Fruit fly (Drosophila melanogaster) whole organism, wandering third instar larva: ENCODE data around the gene CG6788.
A peak's percentile ranks its signal among the peaks of the same experiment; 100 is the strongest.

Experiments
- Abd-B ChIP-seq: fragments of >200 bp; optimal IDR thresholded peaks from 2 replicates; lab custom pipeline; 2017; ENCODE audit warnings: missing biosample characterization, missing genetic modification characterization
- CG32264 ChIP-seq: fragments of 200-800 bp; sonication (Bioruptor generic); optimal IDR thresholded peaks from 2 replicates; lab custom pipeline; 2016; ENCODE audit warnings: missing biosample characterization, missing genetic modification characterization
- CG9705 ChIP-seq: fragments of 200-800 bp; sonication (Bioruptor generic); optimal IDR thresholded peaks from 2 replicates; lab custom pipeline; 2018; ENCODE audit warnings: missing biosample characterization, mild to moderate bottlenecking, missing genetic modification characterization
- CrebA ChIP-seq: fragments of 200-800 bp; sonication (Bioruptor generic); optimal IDR thresholded peaks from 2 replicates; lab custom pipeline; 2016; ENCODE audit warnings: missing biosample characterization, mild to moderate bottlenecking, missing genetic modification characterization, borderline replicate concordance
- Dfd ChIP-seq: fragments of >200 bp; optimal IDR thresholded peaks from 2 replicates; lab custom pipeline; 2017; ENCODE audit warnings: missing biosample characterization, missing genetic modification characterization
- Dif ChIP-seq: fragments of 200-275, 200-300 bp; sonication (Bioruptor generic); optimal IDR thresholded peaks from 2 replicates; lab custom pipeline; 2018; ENCODE audit warnings: missing biosample characterization, missing genetic modification characterization; ENCODE audit not compliant: partially characterized antibody
- GATAd ChIP-seq: sonication (Bioruptor generic); optimal IDR thresholded peaks from 2 replicates; lab custom pipeline; 2016; ENCODE audit warnings: missing biosample characterization, missing genetic modification characterization
- HLH106 ChIP-seq: fragments of 200-800 bp; optimal IDR thresholded peaks from 3 replicates; lab custom pipeline; 2019; ENCODE audit warnings: missing biosample characterization, mild to moderate bottlenecking, missing genetic modification characterization, moderate library complexity
- Hnf4 ChIP-seq: fragments of 200-800 bp; sonication (Bioruptor generic); optimal IDR thresholded peaks from 2 replicates; lab custom pipeline; 2016; ENCODE audit warnings: missing biosample characterization, mild to moderate bottlenecking, missing genetic modification characterization
- Hr78 ChIP-seq: fragments of >200 bp; optimal IDR thresholded peaks from 2 replicates; lab custom pipeline; 2017; ENCODE audit warnings: missing biosample characterization, missing genetic modification characterization
- Hr83 ChIP-seq: fragments of 200-300 bp; sonication (Bioruptor generic); optimal IDR thresholded peaks from 2 replicates; lab custom pipeline; 2016; ENCODE audit warnings: missing biosample characterization, mild to moderate bottlenecking, missing genetic modification characterization, moderate library complexity; ENCODE audit not compliant: poor library complexity, severe bottlenecking
- Jra ChIP-seq: sonication (Bioruptor generic); optimal IDR thresholded peaks from 2 replicates; lab custom pipeline; 2016; ENCODE audit warnings: missing biosample characterization, missing genetic modification characterization
- Mio ChIP-seq: sonication (Bioruptor generic); optimal IDR thresholded peaks from 2 replicates; lab custom pipeline; 2016; ENCODE audit warnings: missing biosample characterization, missing genetic modification characterization
- Myc ChIP-seq: fragments of >200 bp; optimal IDR thresholded peaks from 2 replicates; lab custom pipeline; 2017
- N ChIP-seq: fragments of >200 bp; optimal IDR thresholded peaks from 2 replicates; lab custom pipeline; 2018; ENCODE audit warnings: missing biosample characterization, missing external identifiers, missing genetic modification characterization
- OdsH ChIP-seq: fragments of 200-800 bp; sonication (Bioruptor generic); optimal IDR thresholded peaks from 2 replicates; lab custom pipeline; 2016; ENCODE audit warnings: missing biosample characterization, mild to moderate bottlenecking, missing genetic modification characterization
- Rel ChIP-seq, 2 experiments: fragments of 200-800 bp; sonication (Bioruptor generic) in 1 of 2; optimal IDR thresholded peaks; 2 replicates in 1 of 2; 3 replicates in 1 of 2; lab custom pipeline; 2016 to 2019; ENCODE audit warnings: mild to moderate bottlenecking in 2 of 2, missing biosample characterization in 2 of 2, missing genetic modification characterization in 2 of 2, moderate library complexity in 1 of 2
- Sp1 ChIP-seq: fragments of 200-800 bp; sonication (Bioruptor generic); optimal IDR thresholded peaks from 3 replicates; lab custom pipeline; 2019; ENCODE audit warnings: missing biosample characterization, mild to moderate bottlenecking, missing genetic modification characterization, moderate library complexity
- Vsx2 ChIP-seq: fragments of 200-300, 225-300 bp; sonication (Bioruptor generic); optimal IDR thresholded peaks from 2 replicates; lab custom pipeline; 2018; ENCODE audit warnings: missing biosample characterization, missing genetic modification characterization; ENCODE audit not compliant: partially characterized antibody
- br ChIP-seq: fragments of 200-800 bp; sonication (Bioruptor generic); optimal IDR thresholded peaks from 2 replicates; lab custom pipeline; 2016; ENCODE audit warnings: missing biosample characterization, missing genetic modification characterization
- brk ChIP-seq: fragments of 200-800 bp; sonication (Bioruptor generic); optimal IDR thresholded peaks from 2 replicates; lab custom pipeline; 2016; ENCODE audit warnings: missing biosample characterization, mild to moderate bottlenecking, missing genetic modification characterization
- dl ChIP-seq, 2 experiments: fragments of 175-275, 200-275 bp in 1 of 2; fragments of 200-275 bp in 1 of 2; sonication (Bioruptor generic); optimal IDR thresholded peaks; lab custom pipeline; 2018; ENCODE audit warnings: mild to moderate bottlenecking in 2 of 2, missing biosample characterization in 2 of 2, missing genetic modification characterization in 2 of 2, moderate library complexity in 2 of 2; ENCODE audit not compliant: partially characterized antibody in 2 of 2, insufficient read depth in 1 of 2
- dmrt93B ChIP-seq: fragments of 200-800 bp; sonication (Bioruptor generic); optimal IDR thresholded peaks from 2 replicates; lab custom pipeline; 2018; ENCODE audit warnings: missing biosample characterization, mild to moderate bottlenecking, missing genetic modification characterization
- dsf ChIP-seq: sonication (Bioruptor generic); optimal IDR thresholded peaks from 2 replicates; lab custom pipeline; 2016; ENCODE audit warnings: missing biosample characterization, missing genetic modification characterization, borderline replicate concordance
- ey ChIP-seq: fragments of 200-800 bp; sonication (Bioruptor generic); optimal IDR thresholded peaks from 2 replicates; lab custom pipeline; 2016; ENCODE audit warnings: missing biosample characterization, missing genetic modification characterization
- foxo ChIP-seq, 2 experiments: fragments of 200-800 bp; sonication (Bioruptor generic); optimal IDR thresholded peaks; 2 replicates in 1 of 2; 3 replicates in 1 of 2; lab custom pipeline; 2016 to 2017; ENCODE audit warnings: missing biosample characterization in 2 of 2, missing genetic modification characterization in 2 of 2
- fru ChIP-seq: fragments of 200-800 bp; sonication (Bioruptor generic); optimal IDR thresholded peaks from 3 replicates; lab custom pipeline; 2016; ENCODE audit warnings: missing biosample characterization, mild to moderate bottlenecking, missing genetic modification characterization
- h ChIP-seq: fragments of 200-800 bp; sonication (Bioruptor generic); optimal IDR thresholded peaks from 3 replicates; lab custom pipeline; 2016; ENCODE audit warnings: missing biosample characterization, mild to moderate bottlenecking, missing genetic modification characterization
- jim ChIP-seq: fragments of 175-275, 200-325 bp; sonication (Bioruptor generic); optimal IDR thresholded peaks from 2 replicates; lab custom pipeline; 2016; ENCODE audit warnings: missing biosample characterization, mild to moderate bottlenecking, missing genetic modification characterization
- lola ChIP-seq: fragments of >200 bp; optimal IDR thresholded peaks from 2 replicates; lab custom pipeline; 2017; ENCODE audit warnings: missing biosample characterization, missing genetic modification characterization
- pan ChIP-seq: fragments of >200 bp; optimal IDR thresholded peaks from 2 replicates; lab custom pipeline; 2017
- psq ChIP-seq: fragments of 200-800 bp; sonication (Bioruptor generic); optimal IDR thresholded peaks from 3 replicates; lab custom pipeline; 2017; ENCODE audit warnings: missing biosample characterization, mild to moderate bottlenecking, missing genetic modification characterization, moderate library complexity
- rgr ChIP-seq: fragments of 200-800 bp; sonication (Bioruptor generic); optimal IDR thresholded peaks from 3 replicates; lab custom pipeline; 2016; ENCODE audit warnings: missing biosample characterization, mild to moderate bottlenecking, missing genetic modification characterization
- sage ChIP-seq: fragments of 200-800 bp; sonication (Bioruptor generic); optimal IDR thresholded peaks from 2 replicates; lab custom pipeline; 2016; ENCODE audit warnings: missing biosample characterization, mild to moderate bottlenecking, missing genetic modification characterization
- sv ChIP-seq: fragments of 200-800 bp; sonication (Bioruptor generic); optimal IDR thresholded peaks from 3 replicates; lab custom pipeline; 2016; ENCODE audit warnings: missing biosample characterization, missing genetic modification characterization
- tai ChIP-seq: sonication (Bioruptor generic); optimal IDR thresholded peaks from 2 replicates; lab custom pipeline; 2016; ENCODE audit warnings: missing biosample characterization, missing genetic modification characterization
- usp ChIP-seq: fragments of >200 bp; optimal IDR thresholded peaks from 2 replicates; lab custom pipeline; 2017; ENCODE audit warnings: missing biosample characterization, missing genetic modification characterization
- woc ChIP-seq: sonication (Bioruptor generic); optimal IDR thresholded peaks from 2 replicates; lab custom pipeline; 2016; ENCODE audit warnings: missing biosample characterization, mild to moderate bottlenecking, missing genetic modification characterization

Gene CG6788

dm6 chrX:17878632-17879033, 9.3 kb upstream of the CG6788 start:
- TF ChIP-seq Dif, result peak; percentile 92
- no peak for TF ChIP-seq ey (GFP tag; lab: Kevin White, UChicago)
- TF ChIP-seq pan (lab: Kevin White, UChicago), result no peak
- TF ChIP-seq br (GFP tag; lab: Kevin White, UChicago), result no peak
- no peak for TF ChIP-seq GATAd (GFP tag; lab: Kevin White, UChicago)
- TF ChIP-seq CG9705 (GFP tag; lab: Kevin White, UChicago), result no peak
- no peak for TF ChIP-seq Mio (GFP tag; lab: Kevin White, UChicago)
- TF ChIP-seq usp, result no peak
- TF ChIP-seq rgr (GFP tag; lab: Kevin White, UChicago), result no peak
- no peak for TF ChIP-seq dmrt93B (GFP tag; lab: Kevin White, UChicago)
- no peak for TF ChIP-seq lola (GFP tag; lab: Kevin White, UChicago)
- peak; percentile 31 to 68 for TF ChIP-seq dl (GFP tag; optimal IDR thresholded peaks at IDR 0.05; lab: Kevin White, UChicago; ENCODE audit: insufficient read depth in 1 of 2, partially characterized antibody in 2 of 2)
- TF ChIP-seq woc (GFP tag; lab: Kevin White, UChicago), result no peak
- no peak for TF ChIP-seq OdsH
- no peak for TF ChIP-seq psq (GFP tag; lab: Kevin White, UChicago)
- no peak for TF ChIP-seq Jra (GFP tag; lab: Kevin White, UChicago)
- TF ChIP-seq HLH106 (tag; lab: Kevin White, UChicago), result no peak
- TF ChIP-seq Hr83 (GFP tag; lab: Kevin White, UChicago), result peak; percentile 68
- TF ChIP-seq brk, result peak; percentile 6
- TF ChIP-seq CG32264, result no peak
- TF ChIP-seq Abd-B (GFP tag; lab: Kevin White, UChicago), result no peak
- TF ChIP-seq Rel (GFP tag; optimal IDR thresholded peaks at IDR 0.05; lab: Kevin White, UChicago), result peak; percentile 26
- peak; percentile 43 for TF ChIP-seq Rel (tag; optimal IDR thresholded peaks at IDR 0.05; lab: Kevin White, UChicago)
- no peak for TF ChIP-seq Hr78 (GFP tag; lab: Kevin White, UChicago)
- TF ChIP-seq sv, result no peak
- TF ChIP-seq CrebA, result peak; percentile 79
- no peak for TF ChIP-seq Hnf4 (GFP tag; lab: Kevin White, UChicago)
- TF ChIP-seq tai (GFP tag; lab: Kevin White, UChicago), result no peak
- TF ChIP-seq sage, result peak; percentile 67
- peak; percentile 40 for TF ChIP-seq Vsx2 (GFP tag; lab: Kevin White, UChicago)
- TF ChIP-seq h, result peak; percentile 72
- peak; percentile 94 for TF ChIP-seq jim (GFP tag; lab: Kevin White, UChicago)
- peak; percentile 11 for TF ChIP-seq Sp1 (GFP tag; lab: Kevin White, UChicago)
- no peak for TF ChIP-seq N (GFP tag; lab: Kevin White, UChicago)
- no peak for TF ChIP-seq Dfd (GFP tag; lab: Kevin White, UChicago)
- no peak for TF ChIP-seq foxo (GFP tag; optimal IDR thresholded peaks at IDR 0.05; lab: Kevin White, UChicago)
- TF ChIP-seq dsf (GFP tag; lab: Kevin White, UChicago), result no peak
- TF ChIP-seq fru (GFP tag; lab: Kevin White, UChicago), result no peak
- no peak for TF ChIP-seq Myc (lab: Kevin White, UChicago)

dm6 chrX:17879211-17879897, 8.6 kb upstream of the CG6788 start:
- TF ChIP-seq Dfd (GFP tag; lab: Kevin White, UChicago), result no peak
- TF ChIP-seq Dif, result no peak
- no peak for TF ChIP-seq N (GFP tag; lab: Kevin White, UChicago)
- no peak for TF ChIP-seq Hr78 (GFP tag; lab: Kevin White, UChicago)
- TF ChIP-seq Myc (lab: Kevin White, UChicago), result no peak
- TF ChIP-seq woc (GFP tag; lab: Kevin White, UChicago), result peak; percentile 38
- no peak for TF ChIP-seq jim (GFP tag; lab: Kevin White, UChicago)
- no peak for TF ChIP-seq dl (GFP tag; optimal IDR thresholded peaks at IDR 0.05; lab: Kevin White, UChicago; ENCODE audit: insufficient read depth in 1 of 2, partially characterized antibody in 2 of 2)
- no peak for TF ChIP-seq pan (lab: Kevin White, UChicago)
- peak; percentile 7 for TF ChIP-seq CrebA
- no peak for TF ChIP-seq tai (GFP tag; lab: Kevin White, UChicago)
- peak; percentile 53 for TF ChIP-seq psq (GFP tag; lab: Kevin White, UChicago)
- no peak for TF ChIP-seq CG32264
- peak; percentile 34 for TF ChIP-seq ey (GFP tag; lab: Kevin White, UChicago)
- TF ChIP-seq Jra (GFP tag; lab: Kevin White, UChicago), result peak; percentile 40
- TF ChIP-seq lola (GFP tag; lab: Kevin White, UChicago), result no peak
- TF ChIP-seq usp, result no peak
- peak; percentile 42 for TF ChIP-seq Hnf4 (GFP tag; lab: Kevin White, UChicago)
- TF ChIP-seq Mio (GFP tag; lab: Kevin White, UChicago), result no peak
- peak; percentile 54 for TF ChIP-seq rgr (GFP tag; lab: Kevin White, UChicago)
- no peak for TF ChIP-seq Vsx2 (GFP tag; lab: Kevin White, UChicago)
- TF ChIP-seq dmrt93B (GFP tag; lab: Kevin White, UChicago), result peak; percentile 49
- TF ChIP-seq h, result peak; percentile 44
- no peak for TF ChIP-seq Abd-B (GFP tag; lab: Kevin White, UChicago)
- peak; percentile 71 for TF ChIP-seq Sp1 (GFP tag; lab: Kevin White, UChicago)
- peak; percentile 45 for TF ChIP-seq fru (GFP tag; lab: Kevin White, UChicago)
- TF ChIP-seq foxo (GFP tag; optimal IDR thresholded peaks at IDR 0.05; lab: Kevin White, UChicago), result peak in 1 of 2 experiments; percentile 62
- TF ChIP-seq brk, result no peak
- TF ChIP-seq sage, result peak; percentile 41
- TF ChIP-seq br (GFP tag; lab: Kevin White, UChicago), result peak; percentile 33
- TF ChIP-seq Hr83 (GFP tag; lab: Kevin White, UChicago), result no peak
- TF ChIP-seq GATAd (GFP tag; lab: Kevin White, UChicago), result no peak
- TF ChIP-seq CG9705 (GFP tag; lab: Kevin White, UChicago), result peak; percentile 37
- peak; percentile 62 for TF ChIP-seq HLH106 (tag; lab: Kevin White, UChicago)
- TF ChIP-seq sv, result no peak
- peak; percentile 41 for TF ChIP-seq Rel (GFP tag; optimal IDR thresholded peaks at IDR 0.05; lab: Kevin White, UChicago)
- no peak for TF ChIP-seq Rel (tag; optimal IDR thresholded peaks at IDR 0.05; lab: Kevin White, UChicago)
- no peak for TF ChIP-seq dsf (GFP tag; lab: Kevin White, UChicago)
- TF ChIP-seq OdsH, result peak; percentile 21
- TF ChIP-seq, all 38 proteins: peak for 18
